Fruit fly (Drosophila melanogaster) whole organism, embryonic: ENCODE results near the gene stet.

Source experiments
- CG1024 ChIP-seq: fragments of 200-800 bp; sonication (Bioruptor generic); IDR thresholded peaks from 2 replicates; pipeline ENCODE4 v1.3.6; 2022; ENCODE audit warnings: missing biosample characterization, missing genetic modification characterization
- CG10462 ChIP-seq: fragments of 200-800 bp; sonication (Bioruptor generic); optimal IDR thresholded peaks from 2 replicates; lab custom pipeline; 2016; ENCODE audit warnings: missing biosample characterization, missing genetic modification characterization
- CG10959 ChIP-seq: fragments of 200-800 bp; sonication (Bioruptor generic); IDR thresholded peaks from 2 replicates; pipeline ENCODE4 v1.3.6; 2022; ENCODE audit warnings: missing biosample characterization, missing genetic modification characterization
- CG11696 ChIP-seq: fragments of 200-800 bp; sonication (Bioruptor generic); IDR thresholded peaks from 2 replicates; pipeline ENCODE4 v1.3.6; 2022; ENCODE audit warnings: missing biosample characterization, missing genetic modification characterization
- CG12769 ChIP-seq: fragments of 200-800 bp; sonication (Bioruptor generic); optimal IDR thresholded peaks from 2 replicates; lab custom pipeline; 2019; ENCODE audit warnings: missing biosample characterization, mild to moderate bottlenecking, missing genetic modification characterization, moderate library complexity
- CG14667 ChIP-seq: fragments of 200-800 bp; sonication (Bioruptor generic); IDR thresholded peaks from 2 replicates; pipeline ENCODE4 v1.3.6; 2022; ENCODE audit warnings: missing biosample characterization, missing genetic modification characterization
- CG15073 ChIP-seq: fragments of 200-800 bp; sonication (Bioruptor generic); optimal IDR thresholded peaks from 2 replicates; lab custom pipeline; 2016; ENCODE audit warnings: missing biosample characterization, missing genetic modification characterization
- CG2116 ChIP-seq: fragments of 200-800 bp; sonication (Bioruptor generic); optimal IDR thresholded peaks from 3 replicates; lab custom pipeline; 2018; ENCODE audit warnings: missing biosample characterization, mild to moderate bottlenecking, missing genetic modification characterization
- CG2129 ChIP-seq: fragments of 200-800 bp; sonication (Bioruptor generic); IDR thresholded peaks from 2 replicates; pipeline ENCODE4 v1.3.6; 2022; ENCODE audit warnings: missing biosample characterization, missing genetic modification characterization; ENCODE audit not compliant: partially characterized antibody
- CG31388 ChIP-seq: fragments of 200-800 bp; sonication (Bioruptor generic); optimal IDR thresholded peaks from 2 replicates; lab custom pipeline; 2016; ENCODE audit warnings: missing biosample characterization, missing genetic modification characterization
- CG31441 ChIP-seq: fragments of 200-800 bp; sonication (Bioruptor generic); IDR thresholded peaks from 2 replicates; pipeline ENCODE4 v1.3.6; 2022; ENCODE audit warnings: missing biosample characterization, missing genetic modification characterization
- CG42726 ChIP-seq: fragments of 200-800 bp; sonication (Bioruptor generic); IDR thresholded peaks from 2 replicates; pipeline ENCODE4 v1.3.6; 2022; ENCODE audit warnings: missing biosample characterization, missing genetic modification characterization; ENCODE audit not compliant: partially characterized antibody
- CG8924 ChIP-seq: fragments of 200-800 bp; optimal IDR thresholded peaks from 3 replicates; lab custom pipeline; 2019; ENCODE audit warnings: missing biosample characterization, mild to moderate bottlenecking, missing genetic modification characterization, moderate library complexity
- CG9932 ChIP-seq: fragments of 200-800 bp; sonication (Bioruptor generic); IDR thresholded peaks from 2 replicates; pipeline ENCODE4 v1.3.6; 2022; ENCODE audit warnings: missing biosample characterization, missing genetic modification characterization
- CkIIα-i1 ChIP-seq: fragments of 200-800 bp; sonication (Bioruptor generic); IDR thresholded peaks from 2 replicates; pipeline ENCODE4 v1.3.6; 2022; ENCODE audit warnings: missing biosample characterization, missing genetic modification characterization
- D19B ChIP-seq: fragments of 200-800 bp; sonication (Bioruptor generic); optimal IDR thresholded peaks from 2 replicates; lab custom pipeline; 2017; ENCODE audit warnings: missing biosample characterization, mild to moderate bottlenecking, missing genetic modification characterization
- Deaf1 ChIP-seq: fragments of 200-800 bp; optimal IDR thresholded peaks from 3 replicates; lab custom pipeline; 2019; ENCODE audit warnings: missing biosample characterization, mild to moderate bottlenecking, missing genetic modification characterization, moderate library complexity
- Ets65A ChIP-seq: fragments of 200-800 bp; sonication (Bioruptor generic); peaks from one replicate; lab custom pipeline; 2016; ENCODE audit warnings: missing biosample characterization, missing genetic modification characterization
- Hr51 ChIP-seq, 2 experiments: fragments of 200-800 bp; sonication (Bioruptor generic); optimal IDR thresholded peaks; 2 replicates in 1 of 2; 3 replicates in 1 of 2; lab custom pipeline; 2016 to 2018; ENCODE audit warnings: missing biosample characterization in 2 of 2, missing genetic modification characterization in 2 of 2, mild to moderate bottlenecking in 1 of 2, moderate library complexity in 1 of 2
- MBD-R2 ChIP-seq: fragments of 200-800 bp; sonication (Bioruptor generic); IDR thresholded peaks from 2 replicates; pipeline ENCODE4 v1.3.6; 2022; ENCODE audit warnings: missing biosample characterization, missing genetic modification characterization
- MTF-1 ChIP-seq: fragments of 200-800 bp; sonication (Bioruptor generic); optimal IDR thresholded peaks from 2 replicates; lab custom pipeline; 2018; ENCODE audit warnings: missing biosample characterization, mild to moderate bottlenecking, missing genetic modification characterization, borderline replicate concordance
- NfI ChIP-seq: fragments of 200-800 bp; sonication (Bioruptor generic); optimal IDR thresholded peaks from 3 replicates; lab custom pipeline; 2018; ENCODE audit warnings: missing biosample characterization, mild to moderate bottlenecking, missing genetic modification characterization, moderate library complexity
- Rfx ChIP-seq: fragments of 200-800 bp; sonication (Bioruptor generic); IDR thresholded peaks from 2 replicates; pipeline ENCODE4 v1.3.6; 2022; ENCODE audit warnings: missing biosample characterization, missing genetic modification characterization
- Scr ChIP-seq: fragments of 200-800 bp; sonication (Bioruptor generic); IDR thresholded peaks from 2 replicates; pipeline ENCODE4 v1.3.6; 2022; ENCODE audit warnings: missing biosample characterization, missing genetic modification characterization; ENCODE audit not compliant: partially characterized antibody
- Sry-δ ChIP-seq: fragments of 200-800 bp; sonication (Bioruptor generic); optimal IDR thresholded peaks from 2 replicates; lab custom pipeline; 2016; ENCODE audit warnings: missing biosample characterization, missing genetic modification characterization
- TFAM ChIP-seq: fragments of 200-800 bp; sonication (Bioruptor generic); optimal IDR thresholded peaks from 2 replicates; lab custom pipeline; 2017; ENCODE audit warnings: missing biosample characterization, missing genetic modification characterization, inconsistent platforms
- ac ChIP-seq: fragments of 200-800 bp; sonication (Bioruptor generic); optimal IDR thresholded peaks from 3 replicates; lab custom pipeline; 2017; ENCODE audit warnings: missing biosample characterization, mild to moderate bottlenecking, missing genetic modification characterization
- ase ChIP-seq: fragments of 200-800 bp; sonication (Bioruptor generic); IDR thresholded peaks from 3 replicates; pipeline ENCODE4 v1.3.6; 2022; ENCODE audit warnings: missing biosample characterization, missing genetic modification characterization
- bab2 ChIP-seq: fragments of 200-800 bp; sonication (Bioruptor generic); optimal IDR thresholded peaks from 2 replicates; lab custom pipeline; 2016; ENCODE audit warnings: missing biosample characterization, missing genetic modification characterization
- bbx ChIP-seq: fragments of 200-800 bp; sonication (Bioruptor generic); IDR thresholded peaks from 2 replicates; pipeline ENCODE4 v1.3.6; 2022; ENCODE audit warnings: missing biosample characterization, missing genetic modification characterization; ENCODE audit not compliant: partially characterized antibody
- crp ChIP-seq, 2 experiments: fragments of 200-800 bp; sonication (Bioruptor generic); optimal IDR thresholded peaks; 2 replicates in 1 of 2; 3 replicates in 1 of 2; lab custom pipeline; 2017; ENCODE audit warnings: missing biosample characterization in 2 of 2, missing genetic modification characterization in 2 of 2, mild to moderate bottlenecking in 1 of 2, moderate library complexity in 1 of 2
- dan ChIP-seq: fragments of 200-800 bp; sonication (Bioruptor generic); IDR thresholded peaks from 2 replicates; pipeline ENCODE4 v1.3.6; 2022; ENCODE audit warnings: missing biosample characterization, missing genetic modification characterization
- disco-r ChIP-seq: fragments of 200-800 bp; sonication (Bioruptor generic); optimal IDR thresholded peaks from 2 replicates; lab custom pipeline; 2016; ENCODE audit warnings: missing biosample characterization, missing genetic modification characterization
- dm ChIP-seq: fragments of 200-800 bp; sonication (Bioruptor generic); optimal IDR thresholded peaks from 3 replicates; lab custom pipeline; 2016; ENCODE audit warnings: missing biosample characterization, missing genetic modification characterization
- ems ChIP-seq: fragments of 200-800 bp; sonication (Bioruptor generic); optimal IDR thresholded peaks from 3 replicates; lab custom pipeline; 2016; ENCODE audit warnings: missing biosample characterization, missing genetic modification characterization
- ewg ChIP-seq: fragments of 200-800 bp; sonication (Bioruptor generic); optimal IDR thresholded peaks from 3 replicates; lab custom pipeline; 2017; ENCODE audit warnings: mild to moderate bottlenecking, missing biosample characterization, missing genetic modification reagents, missing genetic modification characterization
- fd102C ChIP-seq: fragments of 200-800 bp; sonication (Bioruptor generic); optimal IDR thresholded peaks from 2 replicates; lab custom pipeline; 2018; ENCODE audit warnings: missing biosample characterization, mild to moderate bottlenecking, missing genetic modification characterization, moderate library complexity
- fru ChIP-seq: fragments of >200 bp; optimal IDR thresholded peaks from 2 replicates; lab custom pipeline; 2017
- jigr1 ChIP-seq: fragments of 200-800 bp; sonication (Bioruptor generic); IDR thresholded peaks from 3 replicates; pipeline ENCODE4 v1.3.6; 2022; ENCODE audit warnings: missing biosample characterization, missing genetic modification characterization
- lbe ChIP-seq: fragments of 200-800 bp; sonication (Bioruptor generic); optimal IDR thresholded peaks from 2 replicates; lab custom pipeline; 2016; ENCODE audit warnings: missing biosample characterization, mild to moderate bottlenecking, missing genetic modification characterization
- lmd ChIP-seq: fragments of 200-800 bp; sonication (Bioruptor generic); IDR thresholded peaks from 2 replicates; pipeline ENCODE4 v1.3.6; 2022; ENCODE audit warnings: missing biosample characterization, missing genetic modification characterization
- lov ChIP-seq, 2 experiments: fragments of 200-800 bp in 1 of 2; fragments of >200 bp in 1 of 2; sonication (Bioruptor generic) in 1 of 2; IDR thresholded peaks in 1 of 2; optimal IDR thresholded peaks in 1 of 2; 2 replicates in 1 of 2; 3 replicates in 1 of 2; pipeline versions ENCODE4 v1.3.6 to Lab custom; 2017 to 2022; ENCODE audit warnings: missing biosample characterization in 1 of 2, missing genetic modification characterization in 1 of 2
- mam ChIP-seq: fragments of 200-800 bp; sonication (Bioruptor generic); optimal IDR thresholded peaks from 3 replicates; lab custom pipeline; 2016; ENCODE audit warnings: missing biosample characterization, missing genetic modification characterization
- nerfin-1 ChIP-seq: fragments of 200-800 bp; sonication (Bioruptor generic); optimal IDR thresholded peaks from 3 replicates; lab custom pipeline; 2019; ENCODE audit warnings: missing biosample characterization, mild to moderate bottlenecking, missing genetic modification characterization, moderate library complexity
- nom ChIP-seq: fragments of 200-800 bp; sonication (Bioruptor generic); optimal IDR thresholded peaks from 2 replicates; lab custom pipeline; 2017; ENCODE audit warnings: missing biosample characterization, missing genetic modification characterization, mild to moderate bottlenecking, moderate library complexity, missing genetic modification reagents
- otp ChIP-seq: fragments of 200-800 bp; sonication (Bioruptor generic); IDR thresholded peaks from 3 replicates; pipeline ENCODE4, ENCODE4 v1.3.6; 2022; ENCODE audit warnings: missing biosample characterization, missing genetic modification characterization
- p53 ChIP-seq: fragments of 200-800 bp; sonication (Bioruptor generic); optimal IDR thresholded peaks from 2 replicates; lab custom pipeline; 2016; ENCODE audit warnings: missing biosample characterization, missing genetic modification characterization
- scrt ChIP-seq: fragments of 200-800 bp; sonication (Bioruptor generic); optimal IDR thresholded peaks from 2 replicates; lab custom pipeline; 2018; ENCODE audit warnings: missing biosample characterization, mild to moderate bottlenecking, missing genetic modification characterization, moderate library complexity
- so ChIP-seq: fragments of 200-800 bp; sonication (Bioruptor generic); IDR thresholded peaks from 3 replicates; pipeline ENCODE4 v1.3.6; 2022; ENCODE audit warnings: missing biosample characterization, missing genetic modification characterization
- zen2 ChIP-seq: fragments of 200-800 bp; sonication (Bioruptor generic); IDR thresholded peaks from 3 replicates; pipeline ENCODE4 v1.3.6; 2022; ENCODE audit warnings: missing biosample characterization, missing genetic modification characterization; ENCODE audit not compliant: partially characterized antibody

The stet gene

dm6 chr3L:1442906-1443305 lies 46.4 kb downstream of the stet start (continued):
- TF ChIP-seq MBD-R2 (GFP tag; lab: Robert Waterston, UW) (0 out of 2 replicates have a peak, but pooled peaks have one; percentile 18), ac (GFP tag; lab: Kevin White, UChicago) (peak; percentile 72), mam (GFP tag; lab: Kevin White, UChicago) (peak; percentile 54), NfI (peak; percentile 67), Hr51 (GFP tag; optimal IDR thresholded peaks at IDR 0.05; lab: Kevin White, UChicago) (peak; percentile 32 to 39), CG31441 (GFP tag; lab: Robert Waterston, UW) (peak; percentile 89), fru (no peak), lov (optimal IDR thresholded peaks at IDR 0.05; lab: Kevin White, UChicago) (no peak), lov (GFP tag; IDR thresholded peaks at IDR 0.05; lab: Robert Waterston, UW) (peak; percentile 95), Ets65A (GFP tag; lab: Kevin White, UChicago) (peak; percentile 97), dan (GFP tag; lab: Robert Waterston, UW) (peak; percentile 84), TFAM (GFP tag; lab: Kevin White, UChicago) (peak; percentile 48), CG9932 (GFP tag; lab: Robert Waterston, UW) (no peak), Scr (no peak), ems (peak; percentile 55), p53 (GFP tag; lab: Kevin White, UChicago) (peak; percentile 41), CG8924 (tag; lab: Kevin White, UChicago) (peak; percentile 91), lbe (GFP tag; lab: Kevin White, UChicago) (peak; percentile 94), lmd (peak; percentile 86), so (GFP tag; lab: Robert Waterston, UW) (peak; percentile 83), nom (GFP tag; lab: Kevin White, UChicago) (peak; percentile 29), CG2116 (GFP tag; lab: Kevin White, UChicago) (peak; percentile 32), CG10462 (GFP tag; lab: Kevin White, UChicago) (peak; percentile 80), CG11696 (peak; percentile 69), jigr1 (peak; percentile 75; the same call in 1 of the 3 replicates), disco-r (peak; percentile 32), CG14667 (GFP tag; lab: Robert Waterston, UW) (peak; percentile 87), nerfin-1 (tag; lab: Kevin White, UChicago) (peak; percentile 88), Rfx (GFP tag; lab: Robert Waterston, UW) (peak; percentile 52), ewg (peak; percentile 78), CG2129 (GFP tag; lab: Robert Waterston, UW) (no peak), CG10959 (GFP tag; lab: Robert Waterston, UW) (peak; percentile 95), crp (GFP tag; optimal IDR thresholded peaks at IDR 0.05; lab: Kevin White, UChicago) (peak in 1 of 2 experiments; percentile 13), CG31388 (GFP tag; lab: Kevin White, UChicago) (peak; percentile 65), scrt (GFP tag; lab: Kevin White, UChicago) (peak; percentile 14), MTF-1 (GFP tag; lab: Kevin White, UChicago) (peak; percentile 62), Sry-δ (GFP tag; lab: Kevin White, UChicago) (peak; percentile 26), Deaf1 (tag; lab: Kevin White, UChicago) (peak; percentile 40), CG15073 (GFP tag; lab: Kevin White, UChicago) (peak; percentile 72), CkIIα-i1 (GFP tag; lab: Robert Waterston, UW) (no peak), bab2 (GFP tag; lab: Kevin White, UChicago) (peak; percentile 83), D19B (GFP tag; lab: Kevin White, UChicago) (peak; percentile 83), CG42726 (no peak), ase (GFP tag; lab: Robert Waterston, UW) (peak; percentile 74; the same call in 2 of the 3 replicates), fd102C (GFP tag; lab: Kevin White, UChicago) (peak; percentile 55), CG1024 (peak; percentile 87), zen2 (GFP tag; lab: Robert Waterston, UW) (no peak), otp (peak; percentile 96), bbx (GFP tag; lab: Robert Waterston, UW) (no peak), CG12769 (tag; lab: Kevin White, UChicago) (peak; percentile 7), dm (GFP tag; lab: Kevin White, UChicago) (peak; percentile 55)
